Worm (Caenorhabditis elegans) whole organism, mixed stage, embryonic: Measurements from ENCODE around the gene best-24.

Source experiments
- M03D4.4 ChIP-seq: sonication (generic microtip); optimal IDR thresholded peaks from 2 replicates; lab custom pipeline; 2017; ENCODE audit warnings: mild to moderate bottlenecking, missing genetic modification characterization, missing compliant biosample characterization
- bed-3 ChIP-seq: fragments of 200-800 bp; sonication (Bioruptor generic); optimal IDR thresholded peaks from 3 replicates; lab custom pipeline; 2018; ENCODE audit warnings: mild to moderate bottlenecking, missing genetic modification characterization, moderate library complexity, missing compliant biosample characterization
- blmp-1 ChIP-seq: fragments of 150-350 bp; optimal IDR thresholded peaks from 2 replicates; lab custom pipeline; 2014; ENCODE audit warnings: missing biosample characterization, missing genetic modification characterization
- ceh-39 ChIP-seq: fragments of 150-350 bp; optimal IDR thresholded peaks from 2 replicates; lab custom pipeline; 2014; ENCODE audit warnings: missing biosample characterization, missing genetic modification characterization
- ceh-83 ChIP-seq: fragments of 200-800 bp; sonication (Bioruptor generic); optimal IDR thresholded peaks from 2 replicates; lab custom pipeline; 2018; ENCODE audit warnings: mild to moderate bottlenecking, missing genetic modification characterization, missing compliant biosample characterization
- cnd-1 ChIP-seq: fragments of 200-800 bp; sonication (Bioruptor generic); optimal IDR thresholded peaks from 2 replicates; lab custom pipeline; 2018; ENCODE audit warnings: mild to moderate bottlenecking, missing genetic modification characterization, missing compliant biosample characterization
- drap-1 ChIP-seq: fragments of 200-800 bp; sonication (Bioruptor generic); optimal IDR thresholded peaks from 3 replicates; lab custom pipeline; 2018; ENCODE audit warnings: mild to moderate bottlenecking, missing genetic modification characterization, missing compliant biosample characterization
- elt-1 ChIP-seq: sonication (generic microtip); optimal IDR thresholded peaks from 2 replicates; lab custom pipeline; 2017; ENCODE audit warnings: missing genetic modification characterization, mild to moderate bottlenecking, missing compliant biosample characterization, antibody characterized with exemption, moderate library complexity, borderline replicate concordance; ENCODE audit not compliant: insufficient read depth
- elt-3 ChIP-seq: fragments of 150-350 bp; optimal IDR thresholded peaks from 2 replicates; lab custom pipeline; 2014; ENCODE audit warnings: missing biosample characterization, missing genetic modification characterization
- flh-1 ChIP-seq: fragments of 200-800 bp; sonication (Bioruptor generic); optimal IDR thresholded peaks from 2 replicates; lab custom pipeline; 2018; ENCODE audit warnings: mild to moderate bottlenecking, missing genetic modification characterization, moderate library complexity, missing compliant biosample characterization
- ham-2 ChIP-seq: fragments of 200-800 bp; sonication (Bioruptor generic); optimal IDR thresholded peaks from 2 replicates; lab custom pipeline; 2018; ENCODE audit warnings: mild to moderate bottlenecking, missing genetic modification characterization, missing compliant biosample characterization
- hlh-1 ChIP-seq: fragments of 150-350 bp; optimal IDR thresholded peaks from 2 replicates; lab custom pipeline; 2014; ENCODE audit warnings: missing biosample characterization, missing genetic modification reagents, missing genetic modification characterization
- lin-13 ChIP-seq: fragments of 150-350 bp; optimal IDR thresholded peaks from 2 replicates; lab custom pipeline; 2014; ENCODE audit warnings: missing biosample characterization, missing genetic modification characterization
- lin-32 ChIP-seq: fragments of 200-800 bp; sonication (Bioruptor generic); optimal IDR thresholded peaks from 2 replicates; lab custom pipeline; 2018; ENCODE audit warnings: mild to moderate bottlenecking, missing genetic modification characterization, missing compliant biosample characterization
- lsy-2 ChIP-seq: fragments of 150-350 bp; optimal IDR thresholded peaks from 2 replicates; lab custom pipeline; 2014; ENCODE audit warnings: missing biosample characterization, missing genetic modification characterization
- mab-5 ChIP-seq: fragments of 150-350 bp; optimal IDR thresholded peaks from 2 replicates; lab custom pipeline; 2014; ENCODE audit warnings: missing biosample characterization, missing genetic modification characterization
- mep-1 ChIP-seq: fragments of 150-350 bp; optimal IDR thresholded peaks from 2 replicates; lab custom pipeline; 2017; ENCODE audit warnings: missing biosample characterization, missing genetic modification reagents, missing genetic modification characterization, inconsistent platforms
- nhr-12 ChIP-seq: fragments of 150-350 bp; optimal IDR thresholded peaks from 2 replicates; lab custom pipeline; 2014; ENCODE audit warnings: missing biosample characterization, missing genetic modification characterization
- nhr-2 ChIP-seq: fragments of 150-350 bp; optimal IDR thresholded peaks from 2 replicates; lab custom pipeline; 2014; ENCODE audit warnings: missing biosample characterization, missing genetic modification characterization
- nhr-237 ChIP-seq: fragments of 150-350 bp; optimal IDR thresholded peaks from 2 replicates; lab custom pipeline; 2014; ENCODE audit warnings: missing biosample characterization, missing genetic modification characterization
- nhr-28 ChIP-seq: fragments of 150-350 bp; optimal IDR thresholded peaks from 2 replicates; lab custom pipeline; 2014; ENCODE audit warnings: missing biosample characterization, missing genetic modification characterization
- nhr-76 ChIP-seq: sonication (generic microtip); optimal IDR thresholded peaks from 2 replicates; lab custom pipeline; 2017; ENCODE audit warnings: missing biosample characterization, missing genetic modification characterization
- pha-4 ChIP-seq: fragments of 150-350 bp; optimal IDR thresholded peaks from 2 replicates; lab custom pipeline; 2018; ENCODE audit warnings: missing biosample characterization, missing genetic modification reagents, missing genetic modification characterization
- sem-2 ChIP-seq: fragments of 200-800 bp; sonication (Bioruptor generic); optimal IDR thresholded peaks from 2 replicates; lab custom pipeline; 2018; ENCODE audit warnings: mild to moderate bottlenecking, missing genetic modification characterization, missing compliant biosample characterization
- snpc-4 ChIP-seq: fragments of 150-350 bp; optimal IDR thresholded peaks from 2 replicates; lab custom pipeline; 2014; ENCODE audit warnings: missing biosample characterization, missing genetic modification characterization
- sptf-1 ChIP-seq: sonication (generic microtip); optimal IDR thresholded peaks from 2 replicates; lab custom pipeline; 2017; ENCODE audit warnings: mild to moderate bottlenecking, missing genetic modification characterization, moderate library complexity, missing compliant biosample characterization
- tbx-8 ChIP-seq: fragments of 200-800 bp; sonication (Bioruptor generic); optimal IDR thresholded peaks from 2 replicates; lab custom pipeline; 2018; ENCODE audit warnings: mild to moderate bottlenecking, missing genetic modification characterization, moderate library complexity, missing compliant biosample characterization
- unc-120 ChIP-seq: sonication (generic microtip); optimal IDR thresholded peaks from 2 replicates; lab custom pipeline; 2017; ENCODE audit warnings: missing genetic modification characterization, missing compliant biosample characterization; ENCODE audit not compliant: poor library complexity, severe bottlenecking
- unc-39 ChIP-seq: fragments of 150-350 bp; optimal IDR thresholded peaks from 2 replicates; lab custom pipeline; 2014; ENCODE audit warnings: missing biosample characterization, missing genetic modification characterization
- zip-8 ChIP-seq: fragments of 150-350 bp; optimal IDR thresholded peaks from 2 replicates; lab custom pipeline; 2014; ENCODE audit warnings: missing biosample characterization, missing genetic modification characterization
- ztf-11 ChIP-seq: fragments of 150-350 bp; optimal IDR thresholded peaks from 2 replicates; lab custom pipeline; 2014; ENCODE audit warnings: missing biosample characterization, missing genetic modification characterization

The best-24 gene

DNA sequence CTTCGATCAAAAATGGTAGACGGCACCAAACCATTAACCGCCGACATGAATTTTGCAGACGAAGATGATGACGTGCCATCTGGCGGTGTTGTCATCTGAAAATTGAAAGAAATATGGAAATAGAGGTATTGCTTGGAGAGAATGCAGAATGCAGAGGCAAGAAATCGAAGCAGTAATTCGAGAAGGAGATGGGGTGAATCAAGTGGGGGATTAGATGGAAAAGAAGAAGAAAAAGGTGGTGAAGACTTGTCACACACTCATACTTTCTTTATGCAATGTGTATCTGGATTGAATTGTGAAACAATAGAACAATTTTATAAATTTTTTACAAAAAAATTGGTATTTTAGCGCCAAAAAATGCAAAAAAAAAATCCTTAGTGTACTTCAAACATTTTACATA, 24.0 kb downstream of the best-24 start, which contains the start of gene tag-250:
tag-250 (minus strand) TSS at position 101 of the 400 bp plus-strand sequence.
- TF ChIP-seq nhr-28 (tag; lab: Kevin White, UChicago): no peak
- TF ChIP-seq blmp-1 (tag; lab: Kevin White, UChicago): no peak
- no peak for TF ChIP-seq unc-39 (tag; lab: Kevin White, UChicago)
- no peak for TF ChIP-seq ceh-83
- no peak for TF ChIP-seq nhr-76
- no peak for TF ChIP-seq cnd-1 (tag; lab: Kevin White, UChicago)
- no peak for TF ChIP-seq lin-13 (tag; lab: Kevin White, UChicago)
- no peak for TF ChIP-seq nhr-2 (tag; lab: Kevin White, UChicago)
- TF ChIP-seq ztf-11 (tag; lab: Kevin White, UChicago): no peak
- no peak for TF ChIP-seq mab-5
- TF ChIP-seq elt-1 (tag; lab: Kevin White, UChicago): no peak
- TF ChIP-seq bed-3: no peak
- no peak for TF ChIP-seq drap-1 (GFP tag; lab: Kevin White, UChicago)
- TF ChIP-seq unc-120: no peak
- TF ChIP-seq nhr-237: no peak
- no peak for TF ChIP-seq snpc-4 (tag; lab: Kevin White, UChicago)
- TF ChIP-seq, all 35 proteins: peak for 0

DNA sequence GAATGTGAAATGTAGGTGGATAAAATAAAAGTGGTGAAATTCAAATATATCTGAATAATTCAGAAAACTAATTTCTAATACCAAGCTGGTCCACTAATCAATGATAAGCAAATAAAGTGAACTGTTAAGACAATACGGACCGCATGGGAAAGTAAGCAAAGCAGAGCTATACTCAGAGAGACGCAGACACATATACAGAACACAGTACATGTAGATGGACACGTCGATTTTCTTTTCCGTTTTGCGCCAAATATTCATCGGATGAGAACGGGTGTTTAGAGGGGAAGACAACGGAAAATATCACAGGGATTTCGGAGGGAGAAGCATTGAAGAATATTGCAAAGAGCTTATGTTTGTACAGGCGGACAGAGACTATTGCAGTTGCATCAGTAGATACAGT, 25.1 kb downstream of the best-24 start:
- no peak for TF ChIP-seq hlh-1 (tag; lab: Kevin White, UChicago)
- no peak for TF ChIP-seq mep-1
- peak; percentile 78 for TF ChIP-seq ham-2 (GFP tag; lab: Kevin White, UChicago)
- TF ChIP-seq nhr-237: peak; percentile 24
- TF ChIP-seq pha-4 (tag; lab: Kevin White, UChicago): peak; percentile 34
- TF ChIP-seq blmp-1 (tag; lab: Kevin White, UChicago): no peak
- no peak for TF ChIP-seq drap-1 (GFP tag; lab: Kevin White, UChicago)
- TF ChIP-seq nhr-2 (tag; lab: Kevin White, UChicago): no peak
- no peak for TF ChIP-seq elt-1 (tag; lab: Kevin White, UChicago)
- TF ChIP-seq ceh-39: no peak
- TF ChIP-seq elt-3 (tag; lab: Kevin White, UChicago): no peak
- no peak for TF ChIP-seq flh-1 (GFP tag; lab: Kevin White, UChicago)
- TF ChIP-seq tbx-8 (GFP tag; lab: Kevin White, UChicago): no peak
- no peak for TF ChIP-seq mab-5
- no peak for TF ChIP-seq unc-120
- TF ChIP-seq lsy-2: peak; percentile 2
- TF ChIP-seq M03D4.4 (tag; lab: Kevin White, UChicago): no peak
- TF ChIP-seq ceh-83: no peak
- TF ChIP-seq, all 35 proteins: peak for 4

DNA sequence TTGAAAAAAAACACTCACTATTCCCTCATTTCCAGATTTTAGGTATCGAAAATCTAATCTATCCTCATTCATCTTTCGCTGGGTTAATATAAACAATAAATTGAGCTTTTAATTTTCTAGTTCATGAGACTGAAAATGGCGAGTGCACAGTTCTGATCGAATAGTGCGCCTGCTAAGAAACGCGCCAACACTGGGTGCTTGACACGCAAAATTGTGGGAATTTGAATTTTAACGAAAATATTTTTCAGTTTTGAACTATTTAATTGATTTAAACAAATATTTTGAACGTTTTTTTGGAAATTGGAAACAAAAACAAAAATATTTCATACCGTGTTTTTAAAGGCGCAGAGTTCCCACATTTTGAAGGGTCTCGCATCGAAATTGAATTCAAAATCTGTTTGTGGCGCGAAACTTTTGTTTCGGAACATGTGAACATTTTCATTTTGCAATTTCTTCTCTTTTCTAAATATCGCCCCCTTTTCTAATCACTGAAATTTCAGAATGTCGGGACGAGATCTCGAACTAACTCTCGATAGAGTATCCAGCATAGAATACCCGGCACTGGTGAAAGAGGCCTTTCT, 27.8 kb downstream of the best-24 start, which contains the start of the genes C29E4.13 and npp-15:
C29E4.13 (minus strand) TSS at position 169 of the 581 bp plus-strand sequence.
npp-15 (plus strand) TSS at position 495 of the 581 bp plus-strand sequence.
- TF ChIP-seq nhr-237 (peak; percentile 16), sem-2 (GFP tag; lab: Kevin White, UChicago) (no peak), M03D4.4 (tag; lab: Kevin White, UChicago) (no peak), lsy-2 (peak; percentile 34)

DNA sequence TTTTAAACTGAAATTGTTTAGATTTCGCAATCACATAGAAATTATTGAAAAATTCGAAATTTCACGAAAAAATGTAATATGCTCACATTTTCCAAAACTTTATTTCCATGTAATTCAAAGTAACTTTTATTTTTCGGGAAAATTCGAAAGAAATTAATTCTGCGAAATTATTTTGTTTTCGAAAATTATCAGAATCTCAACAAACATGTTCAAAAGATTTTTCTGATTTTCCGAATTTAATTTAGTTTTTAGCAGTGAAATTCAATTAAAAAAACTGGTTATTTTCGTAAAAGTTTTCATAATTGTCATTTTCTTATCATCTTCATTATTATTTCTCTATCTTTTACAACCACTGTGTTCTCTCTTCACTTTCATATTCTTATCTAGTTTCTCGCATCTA, 32.4 kb downstream of the best-24 start, which contains the start of gene ran-2:
ran-2 (plus strand) TSS at position 301 of the 400 bp plus-strand sequence.
- TF ChIP-seq blmp-1 (tag; lab: Kevin White, UChicago): no peak
- no peak for TF ChIP-seq nhr-12 (tag; lab: Kevin White, UChicago)
- no peak for TF ChIP-seq bed-3
- TF ChIP-seq zip-8 (tag; lab: Kevin White, UChicago): no peak
- TF ChIP-seq cnd-1 (tag; lab: Kevin White, UChicago): no peak
- no peak for TF ChIP-seq lin-32

DNA sequence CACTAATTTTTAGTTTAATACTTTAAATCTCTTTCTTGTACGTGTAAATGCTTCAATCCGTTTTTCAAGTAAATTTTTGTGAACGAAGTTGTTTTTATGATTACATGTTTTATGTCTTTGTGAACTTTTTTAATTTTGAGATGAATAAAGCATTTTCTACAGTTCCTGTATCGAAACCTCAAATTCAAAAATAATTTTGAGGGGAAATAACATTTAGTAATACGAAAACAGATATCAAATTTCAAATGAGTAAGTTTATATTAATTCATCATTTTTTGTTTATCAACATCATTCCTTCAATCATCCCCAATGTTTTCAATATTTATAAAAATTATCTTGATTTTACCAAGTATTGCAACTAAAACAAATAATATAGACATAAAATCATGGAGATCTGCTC, 36.7 kb downstream of the best-24 start, which contains the start of gene C29E4.10:
C29E4.10 (plus strand) TSS at position 301 of the 400 bp plus-strand sequence.
- TF ChIP-seq sptf-1 (no peak), nhr-237 (no peak), nhr-76 (no peak), mep-1 (no peak), bed-3 (no peak), blmp-1 (tag; lab: Kevin White, UChicago) (no peak)
